Fruit fly (Drosophila melanogaster) S2 (cell line): ENCODE data around the gene Ppt1.

ENCODE experiments used
- CG8478 ChIP-seq: fragments of >200 bp; optimal IDR thresholded peaks from 2 replicates; lab custom pipeline; 2018
- CTCF ChIP-seq, 2 experiments: fragments of >200 bp; optimal IDR thresholded peaks; 2 replicates each; lab custom pipeline; 2018

- TF ChIP-seq CG8478 (lab: Kevin White, UChicago) (no peak), CTCF (optimal IDR thresholded peaks at IDR 0.05; lab: Kevin White, UChicago) (peak in 1 of 2 experiments; percentile 44)
Measured at dm6 chrX:8721501-8721900, 31.5 kb upstream of the Ppt1 start.
